Fruit fly (Drosophila melanogaster): ENCODE measurements around the gene Eip74EF.

Gene Eip74EF

DNA sequence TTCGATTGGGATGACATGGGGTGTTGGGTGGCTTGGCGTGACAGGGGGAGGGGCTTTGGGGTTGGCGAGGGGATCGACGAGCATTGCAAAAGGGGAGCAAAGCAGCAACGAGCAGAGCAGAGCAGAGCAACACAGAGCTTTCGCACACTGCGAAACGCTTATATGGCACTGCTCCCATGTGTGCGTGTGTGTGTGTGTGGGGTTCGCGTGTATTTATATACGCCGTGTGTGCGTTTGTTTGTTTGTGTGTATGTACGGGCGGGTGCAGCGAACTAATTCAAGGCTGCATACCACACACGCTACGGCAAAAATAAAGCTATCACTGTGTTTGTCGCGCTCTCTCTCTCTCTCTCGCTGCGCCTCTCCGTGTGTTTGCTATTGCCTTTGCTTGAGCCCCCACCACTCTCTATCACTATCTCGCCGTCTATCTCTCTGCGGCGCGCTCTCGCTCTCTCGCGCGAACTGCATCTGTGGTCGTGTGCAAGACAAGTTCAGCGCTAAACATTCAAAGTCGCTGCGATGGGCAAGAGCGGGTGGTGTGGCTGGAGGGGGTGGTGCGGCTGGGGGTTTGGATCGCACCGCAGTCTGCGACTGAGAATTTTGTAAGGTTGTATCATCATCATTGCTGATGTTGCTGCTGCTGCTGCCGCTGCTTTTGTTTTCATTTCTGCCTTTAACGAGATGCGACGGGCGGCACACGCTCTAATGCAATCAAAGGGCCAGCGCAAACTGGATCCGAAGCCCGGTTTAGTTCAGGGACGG lies 28.5 kb downstream of the Eip74EF start (continued):
- TF ChIP-seq Hsf (GFP tag; optimal IDR thresholded peaks at IDR 0.05) = no peak
- no peak for TF ChIP-seq sc (optimal IDR thresholded peaks at IDR 0.05)
- no peak for TF ChIP-seq sc (GFP tag; optimal IDR thresholded peaks at IDR 0.05)
- TF ChIP-seq cato (GFP tag; optimal IDR thresholded peaks at IDR 0.05; ENCODE audit: borderline replicate concordance) = no peak
- no peak for TF ChIP-seq pho (GFP tag; optimal IDR thresholded peaks at IDR 0.05)
- TF ChIP-seq sim (GFP tag; IDR thresholded peaks at IDR 0.05) = no peak
- 0 out of 3 replicates have a peak, but pooled peaks have one; percentile 23 for TF ChIP-seq HLH4C (GFP tag; IDR thresholded peaks at IDR 0.05; ENCODE audit: partially characterized antibody)
- no peak for TF ChIP-seq schlank (tag; optimal IDR thresholded peaks at IDR 0.05)
- no peak for TF ChIP-seq CG18262 (tag; optimal IDR thresholded peaks at IDR 0.05)
- TF ChIP-seq HLHmδ (GFP tag; optimal IDR thresholded peaks at IDR 0.05) = no peak
- peak in 1 of 2 experiments; percentile 47 for TF ChIP-seq Eip74EF (GFP tag; optimal IDR thresholded peaks at IDR 0.05)
- 0 out of 2 replicates have a peak, but pooled peaks have one; percentile 20 for TF ChIP-seq E2f2 (GFP tag; IDR thresholded peaks at IDR 0.05)
- TF ChIP-seq CG1603 (tag; optimal IDR thresholded peaks at IDR 0.05) = no peak
- TF ChIP-seq knrl (GFP tag; IDR thresholded peaks at IDR 0.05; ENCODE audit: partially characterized antibody) = 0 out of 3 replicates have a peak, but pooled peaks have one; percentile 6
- TF ChIP-seq Camta (GFP tag; optimal IDR thresholded peaks at IDR 0.05) = no peak
- TF ChIP-seq Ets97D (GFP tag; optimal IDR thresholded peaks at IDR 0.05) = no peak
- TF ChIP-seq E2f1 (GFP tag; IDR thresholded peaks at IDR 0.05) = no peak
- no peak for TF ChIP-seq Mad (GFP tag; optimal IDR thresholded peaks at IDR 0.05)
- no peak for TF ChIP-seq CG16813 (GFP tag; IDR thresholded peaks at IDR 0.05; ENCODE audit: partially characterized antibody)
- no peak for TF ChIP-seq Sry-δ (GFP tag; optimal IDR thresholded peaks at IDR 0.05)
- no peak for TF ChIP-seq CG10654 (GFP tag; optimal IDR thresholded peaks at IDR 0.05)
- TF ChIP-seq unc-4 (GFP tag; IDR thresholded peaks at IDR 0.05; ENCODE audit: partially characterized antibody) = no peak
- no peak for TF ChIP-seq lola (GFP tag; optimal IDR thresholded peaks at IDR 0.05)
- no peak for TF ChIP-seq sqz (GFP tag; optimal IDR thresholded peaks at IDR 0.05)
- no peak for TF ChIP-seq CG30020 (tag; optimal IDR thresholded peaks at IDR 0.05)
- no peak for TF ChIP-seq HLH54F (GFP tag; optimal IDR thresholded peaks at IDR 0.05)
- no peak for TF ChIP-seq B-H1 (GFP tag; IDR thresholded peaks at IDR 0.05)
- TF ChIP-seq CG1529 (GFP tag; optimal IDR thresholded peaks at IDR 0.05) = no peak
- no peak for TF ChIP-seq BtbVII (GFP tag; optimal IDR thresholded peaks at IDR 0.05)
- TF ChIP-seq aop (GFP tag; IDR thresholded peaks at IDR 0.05) = no peak
- TF ChIP-seq MTF-1 (GFP tag; optimal IDR thresholded peaks at IDR 0.05; ENCODE audit: borderline replicate concordance) = no peak
- no peak for TF ChIP-seq HHEX (GFP tag; optimal IDR thresholded peaks at IDR 0.05)
- no peak for TF ChIP-seq Ssrp (tag; optimal IDR thresholded peaks at IDR 0.05)
- no peak for TF ChIP-seq CG1233 (GFP tag; optimal IDR thresholded peaks at IDR 0.05)
- TF ChIP-seq Asciz (GFP tag; optimal IDR thresholded peaks at IDR 0.05) = no peak
- TF ChIP-seq Bteb2 (GFP tag; optimal IDR thresholded peaks at IDR 0.05) = no peak
- peak; percentile 72 for TF ChIP-seq sens (GFP tag)
- peak; percentile 21; the same call in 1 of the 3 replicates for TF ChIP-seq sr (GFP tag; IDR thresholded peaks at IDR 0.05)
- TF ChIP-seq onecut (GFP tag; IDR thresholded peaks at IDR 0.05) = no peak; the same call in 1 of the 2 replicates
- TF ChIP-seq CG15269 (tag; optimal IDR thresholded peaks at IDR 0.05) = no peak
- TF ChIP-seq CG11696 (GFP tag; IDR thresholded peaks at IDR 0.05) = no peak
- no peak for TF ChIP-seq phol (tag; optimal IDR thresholded peaks at IDR 0.05)
- no peak for TF ChIP-seq Gug (GFP tag; IDR thresholded peaks at IDR 0.05)
- TF ChIP-seq slou (GFP tag; optimal IDR thresholded peaks at IDR 0.05) = no peak
- no peak for TF ChIP-seq CG9437 (GFP tag; optimal IDR thresholded peaks at IDR 0.05)
- TF ChIP-seq caup (GFP tag; optimal IDR thresholded peaks at IDR 0.05; ENCODE audit: severe bottlenecking) = no peak
- no peak for TF ChIP-seq dan (GFP tag; IDR thresholded peaks at IDR 0.05)
- TF ChIP-seq Aef1 (GFP tag; IDR thresholded peaks at IDR 0.05) = no peak
- no peak for TF ChIP-seq CG17612 (GFP tag; IDR thresholded peaks at IDR 0.05)
